Worm (Caenorhabditis elegans) whole organism, L2 larva: Measurements from ENCODE around the gene Y22D7AL.4.

Experiments
- C34F6.9 ChIP-seq: fragments of 150-350 bp; optimal IDR thresholded peaks from 2 replicates; lab custom pipeline; 2014; ENCODE audit warnings: missing biosample characterization, missing genetic modification characterization
- R02D3.7 ChIP-seq: fragments of 150-350 bp; optimal IDR thresholded peaks from 2 replicates; lab custom pipeline; 2014; ENCODE audit warnings: missing biosample characterization, missing genetic modification characterization
- Y55F3AM.14 ChIP-seq: fragments of 200-800 bp; sonication (Bioruptor generic); optimal IDR thresholded peaks from 2 replicates; lab custom pipeline; 2018; ENCODE audit warnings: mild to moderate bottlenecking, missing genetic modification characterization, missing compliant biosample characterization
- aly-2 ChIP-seq: fragments of 150-350 bp; optimal IDR thresholded peaks from 2 replicates; lab custom pipeline; 2014; ENCODE audit warnings: missing biosample characterization, missing genetic modification characterization
- ama-1 ChIP-seq: fragments of 150-350 bp; optimal IDR thresholded peaks from 2 replicates; lab custom pipeline; 2018; ENCODE audit warnings: inconsistent platforms
- blmp-1 ChIP-seq: sonication (generic microtip); optimal IDR thresholded peaks from 2 replicates; lab custom pipeline; 2017; ENCODE audit warnings: missing genetic modification characterization, mild to moderate bottlenecking, missing compliant biosample characterization, antibody characterized with exemption, moderate library complexity; ENCODE audit not compliant: insufficient read depth
- crh-2 ChIP-seq: sonication (generic microtip); optimal IDR thresholded peaks from 2 replicates; lab custom pipeline; 2017; ENCODE audit warnings: missing biosample characterization, missing genetic modification characterization
- dmd-4 ChIP-seq: sonication (generic microtip); optimal IDR thresholded peaks from 2 replicates; lab custom pipeline; 2017; ENCODE audit warnings: missing biosample characterization, missing genetic modification characterization
- egl-27 ChIP-seq: sonication (generic microtip); optimal IDR thresholded peaks from 3 replicates; lab custom pipeline; 2017; ENCODE audit warnings: missing biosample characterization, missing genetic modification reagents, missing genetic modification characterization
- elt-3 ChIP-seq: sonication (generic microtip); optimal IDR thresholded peaks from 2 replicates; lab custom pipeline; 2017; ENCODE audit warnings: missing biosample characterization, missing genetic modification characterization
- gmeb-1 ChIP-seq: fragments of 150-350 bp; optimal IDR thresholded peaks from 2 replicates; lab custom pipeline; 2014; ENCODE audit warnings: missing biosample characterization, missing genetic modification characterization
- lin-11 ChIP-seq: fragments of 150-350 bp; sonication (generic microtip); optimal IDR thresholded peaks from 2 replicates; lab custom pipeline; 2014; ENCODE audit warnings: missing biosample characterization, missing genetic modification characterization, inconsistent platforms, mixed read lengths
- lin-13 ChIP-seq: fragments of 150-350 bp; optimal IDR thresholded peaks from 2 replicates; lab custom pipeline; 2014; ENCODE audit warnings: missing biosample characterization, missing genetic modification reagents, missing genetic modification characterization
- lin-39 ChIP-seq: fragments of 150-350 bp; optimal IDR thresholded peaks from 2 replicates; lab custom pipeline; 2014; ENCODE audit warnings: missing biosample characterization, missing genetic modification reagents, missing genetic modification characterization
- mab-5 ChIP-seq: fragments of 150-350 bp; optimal IDR thresholded peaks from 2 replicates; lab custom pipeline; 2014; ENCODE audit warnings: missing biosample characterization, missing genetic modification characterization
- mbf-1 ChIP-seq: sonication (generic microtip); optimal IDR thresholded peaks from 2 replicates; lab custom pipeline; 2017; ENCODE audit warnings: missing biosample characterization, missing genetic modification characterization
- nhr-11 ChIP-seq: fragments of 150-350 bp; optimal IDR thresholded peaks from 2 replicates; lab custom pipeline; 2014; ENCODE audit warnings: missing biosample characterization, missing genetic modification characterization
- nhr-12 ChIP-seq: fragments of 150-350 bp; optimal IDR thresholded peaks from 2 replicates; lab custom pipeline; 2014; ENCODE audit warnings: missing biosample characterization, missing genetic modification characterization
- nhr-129 ChIP-seq: fragments of 150-350 bp; optimal IDR thresholded peaks from 2 replicates; lab custom pipeline; 2014; ENCODE audit warnings: missing biosample characterization, missing genetic modification characterization
- nhr-23 ChIP-seq: fragments of 150-350 bp; optimal IDR thresholded peaks from 2 replicates; lab custom pipeline; 2014; ENCODE audit warnings: missing biosample characterization, missing genetic modification reagents, missing genetic modification characterization
- nhr-25 ChIP-seq: fragments of 150-350 bp; sonication (generic microtip); optimal IDR thresholded peaks from 3 replicates; lab custom pipeline; 2014; ENCODE audit warnings: missing biosample characterization, missing genetic modification characterization
- nhr-6 ChIP-seq: fragments of 150-350 bp; optimal IDR thresholded peaks from 2 replicates; lab custom pipeline; 2014; ENCODE audit warnings: missing biosample characterization, missing genetic modification characterization
- nhr-77 ChIP-seq: fragments of 150-350 bp; optimal IDR thresholded peaks from 2 replicates; lab custom pipeline; 2014; ENCODE audit warnings: missing biosample characterization, missing genetic modification characterization
- peb-1 ChIP-seq: fragments of 150-350 bp; optimal IDR thresholded peaks from 2 replicates; lab custom pipeline; 2014; ENCODE audit warnings: missing biosample characterization, missing genetic modification characterization
- sma-3 ChIP-seq: sonication (generic microtip); optimal IDR thresholded peaks from 2 replicates; lab custom pipeline; 2016; ENCODE audit warnings: missing genetic modification reagents, missing genetic modification characterization, missing compliant biosample characterization
- sma-9 ChIP-seq, 2 experiments: fragments of 150-350 bp in 1 of 2; sonication (generic microtip) in 1 of 2; optimal IDR thresholded peaks; 2 replicates each; lab custom pipeline; 2014 to 2016; ENCODE audit warnings: missing genetic modification characterization in 2 of 2, mild to moderate bottlenecking in 1 of 2, missing biosample characterization in 1 of 2, missing compliant biosample characterization in 1 of 2, missing genetic modification reagents in 1 of 2, moderate library complexity in 1 of 2
- snpc-4 ChIP-seq: fragments of 150-350 bp; optimal IDR thresholded peaks from 2 replicates; lab custom pipeline; 2014; ENCODE audit warnings: missing biosample characterization, missing genetic modification characterization
- unc-39 ChIP-seq: fragments of 150-350 bp; optimal IDR thresholded peaks from 2 replicates; lab custom pipeline; 2014; ENCODE audit warnings: missing biosample characterization, missing genetic modification characterization
- unc-55 ChIP-seq: fragments of 150-350 bp; sonication (generic microtip); optimal IDR thresholded peaks from 3 replicates; lab custom pipeline; 2014; ENCODE audit warnings: missing biosample characterization, missing genetic modification reagents, missing genetic modification characterization
- unc-62 ChIP-seq: fragments of 150-350 bp; optimal IDR thresholded peaks from 2 replicates; lab custom pipeline; 2014; ENCODE audit warnings: missing biosample characterization, missing genetic modification reagents, missing genetic modification characterization
- zag-1 ChIP-seq: fragments of 150-350 bp; optimal IDR thresholded peaks from 2 replicates; lab custom pipeline; 2014; ENCODE audit warnings: missing biosample characterization, missing genetic modification characterization
- ztf-1 ChIP-seq: fragments of 200-800 bp; sonication (Bioruptor generic); conservative IDR thresholded peaks from 2 replicates; pipeline ENCODE4 v1.3.6; 2022; ENCODE audit warnings: missing genetic modification characterization, missing compliant biosample characterization
- ztf-11 ChIP-seq: sonication (generic microtip); optimal IDR thresholded peaks from 2 replicates; lab custom pipeline; 2017; ENCODE audit warnings: missing biosample characterization, missing genetic modification characterization
- ztf-4 ChIP-seq: fragments of 150-350 bp; optimal IDR thresholded peaks from 2 replicates; lab custom pipeline; 2014; ENCODE audit warnings: missing biosample characterization, missing genetic modification characterization

The Y22D7AL.4 gene

ce11 chrIII:1626524-1626923 lies at the start of gene Y22D7AL.4:
TSS of gene Y22D7AL.4 (plus strand) at chrIII:1626632.
- TF ChIP-seq egl-27 (tag; lab: Kevin White, UChicago) (no peak), nhr-12 (tag; lab: Kevin White, UChicago) (no peak), lin-39 (tag; lab: Kevin White, UChicago) (no peak), gmeb-1 (no peak), sma-9 (GFP tag; optimal IDR thresholded peaks at IDR 0.05; lab: Kevin White, UChicago) (no peak), sma-9 (tag; optimal IDR thresholded peaks at IDR 0.05; lab: Kevin White, UChicago) (no peak), crh-2 (no peak), peb-1 (tag; lab: Kevin White, UChicago) (no peak), ztf-1 (GFP tag; lab: Robert Waterston, UW) (no peak), nhr-6 (no peak)

DNA sequence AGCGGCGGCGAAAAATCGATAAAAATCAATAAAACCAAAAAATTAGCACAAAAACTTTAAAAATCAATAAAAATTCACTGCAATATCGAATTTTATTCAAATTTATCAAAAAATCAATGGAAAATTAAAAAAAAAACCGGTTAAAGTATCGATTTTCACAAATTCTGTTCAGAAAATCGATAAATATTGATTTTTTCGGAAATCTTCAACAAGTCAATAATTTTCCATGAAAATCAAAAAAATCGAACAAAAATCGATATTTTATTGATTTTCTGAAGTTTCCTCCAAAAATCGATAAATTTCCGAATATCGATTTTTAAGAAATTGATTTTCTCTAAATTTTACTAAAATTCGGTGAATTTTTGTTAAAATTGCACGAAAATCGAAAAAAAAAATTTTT lies 47.9 kb upstream of the Y22D7AL.4 start:
- no peak for TF ChIP-seq ztf-11
- no peak for TF ChIP-seq elt-3 (tag; lab: Kevin White, UChicago)
- no peak for TF ChIP-seq unc-62 (GFP tag; lab: Kevin White, UChicago)
- TF ChIP-seq unc-55 (GFP tag; lab: Kevin White, UChicago), result no peak
- TF ChIP-seq C34F6.9, result no peak
- no peak for TF ChIP-seq R02D3.7 (tag; lab: Kevin White, UChicago)
- TF ChIP-seq nhr-11, result no peak
- no peak for TF ChIP-seq crh-2
- no peak for TF ChIP-seq nhr-25 (tag; lab: Kevin White, UChicago)
- TF ChIP-seq ztf-4 (tag; lab: Kevin White, UChicago), result no peak
- TF ChIP-seq Y55F3AM.14 (GFP tag; lab: Kevin White, UChicago), result no peak
- no peak for TF ChIP-seq nhr-6
- TF ChIP-seq egl-27 (tag; lab: Kevin White, UChicago), result no peak
- TF ChIP-seq sma-3 (GFP tag; lab: Kevin White, UChicago), result no peak

ce11 chrIII:1579001-1579400 lies 47.4 kb upstream of the Y22D7AL.4 start:
- TF ChIP-seq nhr-129 (tag; lab: Kevin White, UChicago) (no peak), ztf-11 (no peak), dmd-4 (no peak), mbf-1 (tag; lab: Kevin White, UChicago) (no peak)

DNA sequence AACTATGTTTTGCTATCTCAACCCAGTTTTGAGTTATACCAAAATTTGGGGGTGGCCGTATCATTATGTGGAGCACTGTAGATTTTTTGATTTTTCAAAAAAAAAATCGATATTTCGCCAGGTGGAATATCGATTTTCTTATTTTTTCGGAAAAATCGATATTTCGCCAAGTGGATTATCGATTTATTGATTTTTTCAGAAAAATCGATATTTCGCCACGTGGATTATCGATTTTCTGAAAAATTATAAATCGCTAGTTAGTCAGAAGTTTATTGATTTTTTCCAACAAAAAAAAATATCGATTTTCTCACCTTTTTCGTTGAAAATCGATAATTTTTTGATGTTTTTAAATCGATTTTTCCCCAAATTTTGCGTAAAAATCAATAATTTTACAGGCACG lies 46.3 kb upstream of the Y22D7AL.4 start:
- TF ChIP-seq aly-2, result no peak
- no peak for TF ChIP-seq lin-13 (GFP tag; lab: Kevin White, UChicago)
- no peak for TF ChIP-seq lin-11
- no peak for TF ChIP-seq snpc-4 (tag; lab: Kevin White, UChicago)
- TF ChIP-seq mab-5 (tag; lab: Kevin White, UChicago), result no peak
- no peak for TF ChIP-seq sma-3 (GFP tag; lab: Kevin White, UChicago)
- TF ChIP-seq nhr-77 (tag; lab: Kevin White, UChicago), result no peak
- no peak for TF ChIP-seq unc-55 (GFP tag; lab: Kevin White, UChicago)
- no peak for TF ChIP-seq zag-1
- TF ChIP-seq, all 48 proteins: peak for 0

- TF ChIP-seq ztf-11 (no peak), nhr-11 (no peak), sma-9 (GFP tag; optimal IDR thresholded peaks at IDR 0.05; lab: Kevin White, UChicago) (no peak), sma-9 (tag; optimal IDR thresholded peaks at IDR 0.05; lab: Kevin White, UChicago) (no peak), aly-2 (no peak), nhr-129 (tag; lab: Kevin White, UChicago) (no peak), gmeb-1 (no peak), dmd-4 (no peak), nhr-23 (no peak), ama-1 (lab: Kevin White, UChicago) (no peak), mbf-1 (tag; lab: Kevin White, UChicago) (no peak), peb-1 (tag; lab: Kevin White, UChicago) (no peak), snpc-4 (tag; lab: Kevin White, UChicago) (no peak), unc-39 (tag; lab: Kevin White, UChicago) (no peak), blmp-1 (tag; lab: Kevin White, UChicago) (no peak)
Measured at ce11 chrIII:1583529-1583928, 42.9 kb upstream of the Y22D7AL.4 start.
